Worm (Caenorhabditis elegans): Measurements from ENCODE around the gene chil-25.

Gene chil-25

ce11 chrII:9474367-9475105, at the start of gene chil-25, which contains the start of gene chil-26:
Gene chil-25, minus strand, starts transcription at chrII:9474467.
Gene chil-26, plus strand, starts transcription at chrII:9475055.
- TF ChIP-seq nhr-237 (tag; optimal IDR thresholded peaks at IDR 0.05) (no peak), nhr-76 (tag; optimal IDR thresholded peaks at IDR 0.05) (no peak), tbx-2 (tag; optimal IDR thresholded peaks at IDR 0.05) (no peak), hmg-11 (tag; optimal IDR thresholded peaks at IDR 0.05) (no peak), fkh-2 (tag; optimal IDR thresholded peaks at IDR 0.05) (no peak), ama-1 (optimal IDR thresholded peaks at IDR 0.05) (no peak), snpc-4 (tag; optimal IDR thresholded peaks at IDR 0.05) (no peak), jun-1 (tag; optimal IDR thresholded peaks at IDR 0.05) (no peak), unc-39 (tag; optimal IDR thresholded peaks at IDR 0.05) (no peak), sea-2 (GFP tag; optimal IDR thresholded peaks at IDR 0.05) (no peak), zag-1 (tag; optimal IDR thresholded peaks at IDR 0.05) (no peak), nhr-43 (tag; optimal IDR thresholded peaks at IDR 0.05; ENCODE audit: poor library complexity, severe bottlenecking) (no peak), nhr-28 (tag; optimal IDR thresholded peaks at IDR 0.05) (no peak), elt-3 (tag; optimal IDR thresholded peaks at IDR 0.05) (no peak), ztf-4 (tag; optimal IDR thresholded peaks at IDR 0.05) (no peak), unc-62 (GFP tag; optimal IDR thresholded peaks at IDR 0.05) (no peak)

- no peak for TF ChIP-seq lsy-12 (tag; optimal IDR thresholded peaks at IDR 0.05)
- no peak for TF ChIP-seq elt-3 (tag; optimal IDR thresholded peaks at IDR 0.05)
- no peak for TF ChIP-seq tbx-2 (tag; optimal IDR thresholded peaks at IDR 0.05)
- TF ChIP-seq ceh-28 (tag; optimal IDR thresholded peaks at IDR 0.05) = no peak
- no peak for TF ChIP-seq lin-15B (tag; optimal IDR thresholded peaks at IDR 0.05)
- no peak for TF ChIP-seq R02D3.7 (tag; optimal IDR thresholded peaks at IDR 0.05)
- no peak for TF ChIP-seq jun-1 (tag; optimal IDR thresholded peaks at IDR 0.05)
- no peak for TF ChIP-seq nhr-25 (tag; optimal IDR thresholded peaks at IDR 0.05)
- no peak for TF ChIP-seq aly-2 (tag; optimal IDR thresholded peaks at IDR 0.05)
- no peak for TF ChIP-seq unc-39 (tag; optimal IDR thresholded peaks at IDR 0.05)
- no peak for TF ChIP-seq hmg-11 (tag; optimal IDR thresholded peaks at IDR 0.05)
- TF ChIP-seq nhr-76 (tag; optimal IDR thresholded peaks at IDR 0.05) = no peak
- TF ChIP-seq nhr-67 (tag; optimal IDR thresholded peaks at IDR 0.05) = no peak
- no peak for TF ChIP-seq ztf-4 (tag; optimal IDR thresholded peaks at IDR 0.05)
- TF ChIP-seq skn-1 (tag; optimal IDR thresholded peaks at IDR 0.05) = no peak
- TF ChIP-seq mml-1 (tag; optimal IDR thresholded peaks at IDR 0.05) = no peak
- no peak for TF ChIP-seq nhr-43 (tag; optimal IDR thresholded peaks at IDR 0.05; ENCODE audit: poor library complexity, severe bottlenecking)
- no peak for TF ChIP-seq mdl-1 (tag; optimal IDR thresholded peaks at IDR 0.05)
- no peak for TF ChIP-seq eor-1 (tag; optimal IDR thresholded peaks at IDR 0.05)
Measured at ce11 chrII:9523539-9524224, 49.4 kb upstream of the chil-25 start, which contains the start of gene mex-6. Gene mex-6, plus strand, starts transcription at chrII:9524174.

- TF ChIP-seq tbx-2 (tag; optimal IDR thresholded peaks at IDR 0.05) (no peak), sea-2 (GFP tag; optimal IDR thresholded peaks at IDR 0.05) (no peak), unc-62 (GFP tag; optimal IDR thresholded peaks at IDR 0.05) (no peak), nhr-12 (tag; optimal IDR thresholded peaks at IDR 0.05) (no peak), fos-1 (tag; optimal IDR thresholded peaks at IDR 0.05) (no peak), hmg-11 (tag; optimal IDR thresholded peaks at IDR 0.05) (no peak), skn-1 (tag; optimal IDR thresholded peaks at IDR 0.05) (no peak), nhr-76 (tag; optimal IDR thresholded peaks at IDR 0.05) (no peak), jun-1 (tag; optimal IDR thresholded peaks at IDR 0.05) (no peak)
Measured at ce11 chrII:9522986-9523385, 48.7 kb upstream of the chil-25 start, which contains the start of gene AH6.17. Gene AH6.17, plus strand, starts transcription at chrII:9523170.

- no peak for TF ChIP-seq lsy-12 (tag; optimal IDR thresholded peaks at IDR 0.05)
- no peak for TF ChIP-seq fkh-2 (tag; optimal IDR thresholded peaks at IDR 0.05)
- no peak for TF ChIP-seq lin-39 (tag; optimal IDR thresholded peaks at IDR 0.05)
- TF ChIP-seq nhr-237 (tag; optimal IDR thresholded peaks at IDR 0.05) = no peak
- no peak for TF ChIP-seq mml-1 (tag; optimal IDR thresholded peaks at IDR 0.05)
- TF ChIP-seq elt-2 (tag; optimal IDR thresholded peaks at IDR 0.05) = no peak
- TF ChIP-seq egl-5 (tag; optimal IDR thresholded peaks at IDR 0.05) = no peak
- TF ChIP-seq nhr-11 (tag; optimal IDR thresholded peaks at IDR 0.05) = no peak
- no peak for TF ChIP-seq ceh-9 (tag; optimal IDR thresholded peaks at IDR 0.05)
- no peak for TF ChIP-seq pha-4 (tag; optimal IDR thresholded peaks at IDR 0.05)
- no peak for TF ChIP-seq fos-1 (tag; optimal IDR thresholded peaks at IDR 0.05)
- no peak for TF ChIP-seq nhr-23 (tag; optimal IDR thresholded peaks at IDR 0.05)
- no peak for TF ChIP-seq skn-1 (tag; optimal IDR thresholded peaks at IDR 0.05)
- no peak for TF ChIP-seq fkh-10 (GFP tag; optimal IDR thresholded peaks at IDR 0.05)
Measured at ce11 chrII:9521570-9521969, 47.3 kb upstream of the chil-25 start, which contains the start of gene sra-1. Gene sra-1, minus strand, starts transcription at chrII:9521670.

Data from whole organism, L3 larva.